Worm (Caenorhabditis elegans): ENCODE results near the gene T07D3.2.

DNA sequence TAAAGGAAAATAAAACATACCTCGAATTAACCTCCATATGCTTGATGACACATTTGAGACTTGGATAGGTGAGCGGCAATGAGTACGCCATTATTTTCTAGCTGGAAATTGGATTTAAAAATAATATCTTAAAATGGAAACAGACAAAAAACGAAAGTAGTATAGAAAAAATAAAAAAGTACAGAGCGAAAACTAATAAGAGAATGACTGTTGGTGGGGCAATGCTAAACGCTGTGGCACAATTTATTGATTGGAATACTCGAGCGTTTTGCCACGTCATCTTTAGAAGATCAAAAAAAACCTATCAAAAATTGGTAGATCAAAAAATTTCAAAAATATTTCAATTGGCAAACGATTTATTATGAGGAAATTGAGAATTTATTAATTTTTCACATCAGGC, 46.4 kb downstream of the T07D3.2 start, which contains the start of gene fbxc-32:
- TF ChIP-seq R02D3.7 (tag; optimal IDR thresholded peaks at IDR 0.05) (no peak), snpc-4 (tag; optimal IDR thresholded peaks at IDR 0.05) (no peak), unc-130 (GFP tag; optimal IDR thresholded peaks at IDR 0.05) (no peak), F49E8.2 (tag; optimal IDR thresholded peaks at IDR 0.05; ENCODE audit: borderline replicate concordance) (no peak), nhr-11 (tag; optimal IDR thresholded peaks at IDR 0.05) (no peak), ctbp-1 (GFP tag; IDR thresholded peaks at IDR 0.05) (no peak), zag-1 (tag; optimal IDR thresholded peaks at IDR 0.05) (no peak)

Measured in whole organism, L4 larva.